Worm (Caenorhabditis elegans): Measurements from ENCODE around the gene sos-1.

sos-1 gene

DNA sequence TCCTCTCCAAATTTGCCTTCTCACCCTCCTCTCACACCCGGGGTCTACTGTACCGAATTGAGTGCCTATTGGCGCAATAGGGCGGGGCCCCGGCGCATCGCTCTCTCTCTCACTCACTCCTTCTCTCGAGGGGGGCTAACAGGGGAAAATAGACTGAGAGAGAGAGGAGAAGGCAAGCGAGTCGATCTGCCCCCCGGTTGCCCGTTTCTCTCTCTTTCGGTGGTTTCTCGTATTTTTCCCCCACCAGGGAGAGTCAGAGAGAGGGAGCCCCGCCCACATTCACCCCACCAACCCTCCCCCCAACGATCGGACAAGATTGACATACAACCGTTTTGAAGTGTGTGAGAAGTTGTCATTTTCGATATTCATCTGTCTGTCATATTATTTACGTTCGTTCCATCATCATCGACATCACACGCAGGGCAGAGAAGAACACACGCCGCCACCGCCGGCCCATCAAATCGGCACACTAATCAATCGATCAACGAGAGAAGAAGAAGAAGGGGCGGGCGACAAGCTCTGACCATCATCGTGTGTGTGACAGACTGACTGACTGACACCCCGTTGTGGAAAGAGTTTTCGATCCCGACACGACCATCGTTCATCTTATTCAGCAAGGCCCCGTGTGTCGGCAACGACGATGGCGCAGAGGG, 49.8 kb downstream of the sos-1 start:
- TF ChIP-seq flt-1 (GFP tag; IDR thresholded peaks at IDR 0.05) (no peak), pes-1 (GFP tag; IDR thresholded peaks at IDR 0.05) (peak; percentile 55; the same call in 1 of the 2 replicates), tbx-11 (GFP tag; IDR thresholded peaks at IDR 0.05) (no peak), ceh-13 (GFP tag; optimal IDR thresholded peaks at IDR 0.05) (no peak), tbx-37 (GFP tag; conservative IDR thresholded peaks at IDR 0.05) (no peak), sea-1 (GFP tag; conservative IDR thresholded peaks at IDR 0.05) (0 out of 2 replicates have a peak, but pooled peaks have one; percentile 44), hmg-4 (GFP tag; optimal IDR thresholded peaks at IDR 0.05) (peak; percentile 70), tra-4 (tag; optimal IDR thresholded peaks at IDR 0.05) (no peak), scrt-1 (GFP tag; IDR thresholded peaks at IDR 0.05) (0 out of 2 replicates have a peak, but pooled peaks have one; percentile 11), F13C5.2 (tag; optimal IDR thresholded peaks at IDR 0.05) (peak; percentile 51), ama-1 (optimal IDR thresholded peaks at IDR 0.05) (no peak), hmbx-1 (tag; optimal IDR thresholded peaks at IDR 0.05) (no peak)

- TF ChIP-seq B0310.2 (tag; optimal IDR thresholded peaks at IDR 0.05) = no peak
- TF ChIP-seq hmg-4 (GFP tag; optimal IDR thresholded peaks at IDR 0.05) = no peak
- TF ChIP-seq F13C5.2 (tag; optimal IDR thresholded peaks at IDR 0.05) = no peak
- TF ChIP-seq hmbx-1 (tag; optimal IDR thresholded peaks at IDR 0.05) = no peak
- no peak for TF ChIP-seq aly-1 (tag; optimal IDR thresholded peaks at IDR 0.05)
- TF ChIP-seq hnd-1 (tag; optimal IDR thresholded peaks at IDR 0.05) = no peak
- no peak for TF ChIP-seq tbx-11 (GFP tag; IDR thresholded peaks at IDR 0.05)
- no peak for TF ChIP-seq pes-1 (GFP tag; IDR thresholded peaks at IDR 0.05)
- TF ChIP-seq flt-1 (GFP tag; IDR thresholded peaks at IDR 0.05) = no peak
- no peak for TF ChIP-seq sea-1 (GFP tag; conservative IDR thresholded peaks at IDR 0.05)
- TF ChIP-seq ceh-13 (GFP tag; optimal IDR thresholded peaks at IDR 0.05) = no peak
- no peak for TF ChIP-seq scrt-1 (GFP tag; IDR thresholded peaks at IDR 0.05)
- no peak for TF ChIP-seq ets-7 (tag; optimal IDR thresholded peaks at IDR 0.05)
- TF ChIP-seq tbx-37 (GFP tag; conservative IDR thresholded peaks at IDR 0.05) = no peak
- TF ChIP-seq ama-1 (optimal IDR thresholded peaks at IDR 0.05) = no peak
Observed at ce11 chrV:4497161-4497560, 51.9 kb downstream of the sos-1 start, which contains the start of gene unc-62. TSS of gene unc-62 (plus strand) at chrV:4497461.

- TF ChIP-seq ceh-36 (tag; optimal IDR thresholded peaks at IDR 0.05) = peak; percentile 77
- TF ChIP-seq hmg-4 (GFP tag; optimal IDR thresholded peaks at IDR 0.05) = no peak
- TF ChIP-seq scrt-1 (GFP tag; IDR thresholded peaks at IDR 0.05) = no peak
Observed at ce11 chrV:4496104-4496586, 52.9 kb downstream of the sos-1 start.

- TF ChIP-seq flt-1 (GFP tag; IDR thresholded peaks at IDR 0.05) (no peak), tbx-11 (GFP tag; IDR thresholded peaks at IDR 0.05) (no peak), ceh-36 (tag; optimal IDR thresholded peaks at IDR 0.05) (peak; percentile 10), ceh-13 (GFP tag; optimal IDR thresholded peaks at IDR 0.05) (no peak), B0310.2 (tag; optimal IDR thresholded peaks at IDR 0.05) (no peak), hmg-4 (GFP tag; optimal IDR thresholded peaks at IDR 0.05) (peak; percentile 41), pes-1 (GFP tag; IDR thresholded peaks at IDR 0.05) (no peak)
Observed at ce11 chrV:4495114-4495819, 53.8 kb downstream of the sos-1 start.

- no peak for TF ChIP-seq flt-1 (GFP tag; IDR thresholded peaks at IDR 0.05)
- no peak for TF ChIP-seq ets-7 (tag; optimal IDR thresholded peaks at IDR 0.05)
- TF ChIP-seq hmbx-1 (tag; optimal IDR thresholded peaks at IDR 0.05) = no peak
- TF ChIP-seq aly-1 (tag; optimal IDR thresholded peaks at IDR 0.05) = no peak
- no peak for TF ChIP-seq tbx-11 (GFP tag; IDR thresholded peaks at IDR 0.05)
- TF ChIP-seq ceh-13 (GFP tag; optimal IDR thresholded peaks at IDR 0.05) = no peak
- 0 out of 2 replicates have a peak, but pooled peaks have one; percentile 4 for TF ChIP-seq pes-1 (GFP tag; IDR thresholded peaks at IDR 0.05)
- no peak for TF ChIP-seq tbx-37 (GFP tag; conservative IDR thresholded peaks at IDR 0.05)
- no peak for TF ChIP-seq F13C5.2 (tag; optimal IDR thresholded peaks at IDR 0.05)
- peak; percentile 65 for TF ChIP-seq hmg-4 (GFP tag; optimal IDR thresholded peaks at IDR 0.05)
Observed at ce11 chrV:4491273-4492094, 57.6 kb downstream of the sos-1 start.

DNA sequence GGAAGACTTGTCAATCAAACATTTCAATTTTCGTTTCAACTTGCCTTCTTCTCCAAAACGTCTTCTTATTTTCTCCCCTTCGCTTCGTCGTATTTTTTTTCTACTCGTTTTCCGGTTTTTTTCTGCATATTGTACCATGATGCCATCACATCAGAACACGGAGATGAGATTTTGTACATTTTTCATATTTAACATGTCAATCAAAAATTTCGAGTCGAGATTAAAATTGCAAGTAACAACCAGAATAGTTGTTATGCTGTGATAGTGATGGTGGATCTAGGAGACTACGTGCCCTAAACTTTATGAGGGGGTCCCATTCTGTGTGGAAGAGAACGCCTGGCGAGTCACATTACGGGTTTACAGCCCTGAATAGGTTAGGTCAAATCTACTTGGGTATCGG, 59.2 kb downstream of the sos-1 start:
- TF ChIP-seq hmbx-1 (tag; optimal IDR thresholded peaks at IDR 0.05) = no peak
- no peak for TF ChIP-seq pes-1 (GFP tag; IDR thresholded peaks at IDR 0.05)
- no peak for TF ChIP-seq tbx-37 (GFP tag; conservative IDR thresholded peaks at IDR 0.05)
- no peak for TF ChIP-seq B0310.2 (tag; optimal IDR thresholded peaks at IDR 0.05)
- TF ChIP-seq tbx-11 (GFP tag; IDR thresholded peaks at IDR 0.05) = no peak
- TF ChIP-seq ama-1 (optimal IDR thresholded peaks at IDR 0.05) = no peak
- no peak for TF ChIP-seq F13C5.2 (tag; optimal IDR thresholded peaks at IDR 0.05)
- no peak for TF ChIP-seq ceh-36 (tag; optimal IDR thresholded peaks at IDR 0.05)
- no peak for TF ChIP-seq aly-1 (tag; optimal IDR thresholded peaks at IDR 0.05)
- no peak for TF ChIP-seq hnd-1 (tag; optimal IDR thresholded peaks at IDR 0.05)
- TF ChIP-seq tra-4 (tag; optimal IDR thresholded peaks at IDR 0.05) = no peak
- no peak for TF ChIP-seq ets-7 (tag; optimal IDR thresholded peaks at IDR 0.05)
- no peak for TF ChIP-seq ceh-13 (GFP tag; optimal IDR thresholded peaks at IDR 0.05)
- TF ChIP-seq hmg-4 (GFP tag; optimal IDR thresholded peaks at IDR 0.05) = no peak
- TF ChIP-seq scrt-1 (GFP tag; IDR thresholded peaks at IDR 0.05) = no peak
- no peak for TF ChIP-seq flt-1 (GFP tag; IDR thresholded peaks at IDR 0.05)
- no peak for TF ChIP-seq sea-1 (GFP tag; conservative IDR thresholded peaks at IDR 0.05)

- TF ChIP-seq sea-1 (GFP tag; conservative IDR thresholded peaks at IDR 0.05) (no peak), ama-1 (optimal IDR thresholded peaks at IDR 0.05) (no peak), ceh-13 (GFP tag; optimal IDR thresholded peaks at IDR 0.05) (no peak), tbx-37 (GFP tag; conservative IDR thresholded peaks at IDR 0.05) (no peak), tbx-11 (GFP tag; IDR thresholded peaks at IDR 0.05) (no peak), B0310.2 (tag; optimal IDR thresholded peaks at IDR 0.05) (no peak), aly-1 (tag; optimal IDR thresholded peaks at IDR 0.05) (no peak), pes-1 (GFP tag; IDR thresholded peaks at IDR 0.05) (no peak), tra-4 (tag; optimal IDR thresholded peaks at IDR 0.05) (no peak), ceh-36 (tag; optimal IDR thresholded peaks at IDR 0.05) (no peak), hmg-4 (GFP tag; optimal IDR thresholded peaks at IDR 0.05) (no peak), hmbx-1 (tag; optimal IDR thresholded peaks at IDR 0.05) (no peak), F13C5.2 (tag; optimal IDR thresholded peaks at IDR 0.05) (no peak), ets-7 (tag; optimal IDR thresholded peaks at IDR 0.05) (no peak)
Observed at ce11 chrV:4488989-4489388, 60.1 kb downstream of the sos-1 start.

Data from whole organism, early embryonic.